Worm (Caenorhabditis elegans): ENCODE measurements around the gene scl-5.

DNA sequence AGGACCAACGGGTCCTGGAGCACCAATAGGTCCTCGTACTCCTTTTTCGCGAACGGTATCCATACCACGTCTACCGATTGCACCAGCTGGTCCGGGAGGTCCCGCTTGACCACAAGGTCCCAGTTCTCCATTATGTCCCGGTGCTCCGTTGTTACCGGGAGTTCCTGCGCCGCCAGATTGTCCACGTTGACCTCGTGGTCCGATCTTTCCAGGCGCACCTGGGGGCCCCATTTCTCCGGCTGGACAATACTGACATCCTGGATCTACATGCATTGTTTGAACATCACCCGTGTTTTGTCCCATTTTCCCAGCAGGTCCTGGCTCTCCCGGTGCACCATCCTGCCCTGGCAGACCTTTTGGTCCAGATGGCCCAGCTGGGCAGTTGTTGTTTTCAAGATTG, 2.2 kb downstream of the scl-5 start:
- TF ChIP-seq nhr-11 (tag; optimal IDR thresholded peaks at IDR 0.05) (no peak), peb-1 (tag; optimal IDR thresholded peaks at IDR 0.05) (no peak), nhr-10 (tag; optimal IDR thresholded peaks at IDR 0.05) (no peak), fos-1 (tag; optimal IDR thresholded peaks at IDR 0.05) (no peak), elt-3 (tag; optimal IDR thresholded peaks at IDR 0.05) (no peak), sma-9 (GFP tag; optimal IDR thresholded peaks at IDR 0.05) (no peak), sma-9 (tag; optimal IDR thresholded peaks at IDR 0.05) (no peak), snpc-4 (tag; optimal IDR thresholded peaks at IDR 0.05) (no peak), nhr-23 (tag; optimal IDR thresholded peaks at IDR 0.05) (no peak)
